Fruit fly (Drosophila melanogaster) Kc167 (cell line): Measurements from ENCODE around the gene CG12268.

Source experiments
- h ChIP-seq: fragments of >200 bp; optimal IDR thresholded peaks from 3 replicates; lab custom pipeline; 2018; ENCODE audit warnings: missing external identifiers
- psq ChIP-seq: fragments of >200 bp; optimal IDR thresholded peaks from 2 replicates; lab custom pipeline; 2017; ENCODE audit warnings: missing external identifiers
- ttk ChIP-seq: sonication (Bioruptor generic); optimal IDR thresholded peaks from 2 replicates; lab custom pipeline; 2017; ENCODE audit warnings: missing external identifiers

- TF ChIP-seq ttk (lab: Kevin White, UChicago) (no peak), psq (lab: Kevin White, UChicago) (no peak), h (lab: Kevin White, UChicago) (no peak)
Measured at dm6 chr3R:23962781-23963222, 14.6 kb upstream of the CG12268 start, which contains the start of gene CG31140.
